Worm (Caenorhabditis elegans) whole organism, young adult: Measurements from ENCODE around the gene M03A1.3.

Experiments used
- F23B12.7 ChIP-seq: sonication (generic microtip); optimal IDR thresholded peaks from 2 replicates; lab custom pipeline; 2017; ENCODE audit warnings: missing genetic modification characterization, mild to moderate bottlenecking, missing compliant biosample characterization, antibody characterized with exemption, moderate library complexity; ENCODE audit not compliant: insufficient read depth
- bed-1 ChIP-seq: fragments of 200-800 bp; sonication (Bioruptor generic); IDR thresholded peaks from 2 replicates; pipeline ENCODE4 v1.3.6; 2022; ENCODE audit warnings: missing genetic modification reagents, missing genetic modification characterization, missing compliant biosample characterization
- ets-4 ChIP-seq: fragments of 200-800 bp; sonication (Bioruptor generic); optimal IDR thresholded peaks from 2 replicates; lab custom pipeline; 2018; ENCODE audit warnings: mild to moderate bottlenecking, missing genetic modification characterization, missing compliant biosample characterization
- hlh-12 ChIP-seq: sonication (generic microtip); optimal IDR thresholded peaks from 2 replicates; lab custom pipeline; 2016; ENCODE audit warnings: missing genetic modification characterization, missing compliant biosample characterization
- nfya-2 ChIP-seq: fragments of 200-800 bp; sonication (Bioruptor generic); IDR thresholded peaks from 2 replicates; pipeline ENCODE4 v1.3.6; 2022; ENCODE audit warnings: missing genetic modification reagents, missing genetic modification characterization, missing compliant biosample characterization
- repo-1 ChIP-seq: sonication (generic microtip); optimal IDR thresholded peaks from 2 replicates; lab custom pipeline; 2017; ENCODE audit warnings: mild to moderate bottlenecking, missing genetic modification characterization, missing compliant biosample characterization
- sdz-38 ChIP-seq: sonication (generic microtip); optimal IDR thresholded peaks from 2 replicates; lab custom pipeline; 2016; ENCODE audit warnings: missing genotype, missing genetic modification characterization, missing compliant biosample characterization
- sea-2 ChIP-seq: fragments of 200-800 bp; sonication (Bioruptor generic); IDR thresholded peaks from 2 replicates; pipeline ENCODE4 v1.3.6; 2022; ENCODE audit warnings: missing genetic modification characterization, missing compliant biosample characterization
- snpc-1.3 ChIP-seq: sonication (generic microtip); optimal IDR thresholded peaks from 2 replicates; lab custom pipeline; 2017; ENCODE audit warnings: missing genetic modification characterization, mild to moderate bottlenecking, missing compliant biosample characterization, antibody characterized with exemption, moderate library complexity, missing genotype, missing genetic modification reagents; ENCODE audit not compliant: insufficient read depth
- unc-62 ChIP-seq: fragments of 150-350 bp; optimal IDR thresholded peaks from 2 replicates; lab custom pipeline; 2014; ENCODE audit warnings: missing biosample characterization, missing genetic modification reagents, missing genetic modification characterization

DNA sequence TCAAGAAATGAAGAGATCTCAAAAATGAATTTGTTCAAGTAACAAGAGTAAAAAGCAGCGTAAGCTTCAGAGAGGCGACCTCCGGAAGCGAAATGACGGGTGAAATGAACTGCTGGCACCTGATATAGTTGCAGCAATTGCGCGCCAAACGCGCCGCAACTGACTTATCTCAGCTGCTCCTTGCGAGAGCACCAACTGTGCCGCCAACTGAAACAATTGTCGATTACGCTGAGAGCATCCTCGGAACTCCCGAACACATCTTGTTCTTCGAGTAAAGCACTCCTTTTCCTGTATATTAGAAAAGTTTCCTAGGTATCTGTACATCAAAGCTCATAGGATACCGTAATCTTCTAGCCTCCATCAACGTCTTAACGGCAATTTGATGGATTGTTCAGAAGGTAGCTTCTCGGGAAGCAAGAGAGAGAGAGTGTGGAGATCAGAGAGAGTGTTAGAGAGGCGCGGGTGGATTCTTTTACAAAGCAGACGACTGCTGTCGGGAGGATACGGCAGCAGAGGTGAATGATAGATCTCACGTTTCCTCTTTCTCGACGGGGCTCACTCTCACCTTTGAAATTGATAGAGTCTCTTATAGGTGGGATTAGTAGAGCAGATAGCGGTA is 37.5 kb upstream of the M03A1.3 start:
- TF ChIP-seq ets-4 (GFP tag; lab: Kevin White, UChicago) (no peak), bed-1 (GFP tag; lab: Robert Waterston, UW) (no peak), F23B12.7 (tag; lab: Kevin White, UChicago) (no peak), unc-62 (GFP tag; lab: Kevin White, UChicago) (no peak), snpc-1.3 (no peak), sea-2 (GFP tag; lab: Robert Waterston, UW) (no peak), repo-1 (tag; lab: Kevin White, UChicago) (no peak), hlh-12 (tag; lab: Kevin White, UChicago) (no peak), sdz-38 (tag; lab: Kevin White, UChicago) (no peak), nfya-2 (GFP tag; lab: Robert Waterston, UW) (no peak)
